Fruit fly (Drosophila melanogaster) whole organism, adult: ENCODE measurements around the gene HINT1.

Experiments
- CG12768 ChIP-seq: fragments of 200-800 bp; sonication (Bioruptor generic); optimal IDR thresholded peaks from 2 replicates; lab custom pipeline; 2017; ENCODE audit warnings: missing biosample characterization, missing genetic modification characterization, mild to moderate bottlenecking, moderate library complexity, missing genetic modification reagents
- CG1620 ChIP-seq: fragments of 200-800 bp; sonication (Bioruptor generic); optimal IDR thresholded peaks from 2 replicates; lab custom pipeline; 2016; ENCODE audit warnings: missing biosample characterization, missing genetic modification characterization
- CG33017 ChIP-seq: fragments of 200-800 bp; sonication (Bioruptor generic); optimal IDR thresholded peaks from 2 replicates; lab custom pipeline; 2018; ENCODE audit warnings: missing biosample characterization, mild to moderate bottlenecking, missing genetic modification characterization, moderate library complexity
- Mnt ChIP-seq: fragments of 200-800 bp; sonication (Bioruptor generic); optimal IDR thresholded peaks from 2 replicates; lab custom pipeline; 2016; ENCODE audit warnings: missing biosample characterization, mild to moderate bottlenecking, missing genetic modification characterization
- ovo ChIP-seq: fragments of 200-800 bp; sonication (Bioruptor generic); optimal IDR thresholded peaks from 2 replicates; lab custom pipeline; 2016; ENCODE audit warnings: missing biosample characterization, missing genetic modification characterization
- tj ChIP-seq: fragments of 200-800 bp; sonication (Bioruptor generic); optimal IDR thresholded peaks from 3 replicates; lab custom pipeline; 2017; ENCODE audit warnings: missing biosample characterization, mild to moderate bottlenecking, missing genetic modification characterization, moderate library complexity
- toe ChIP-seq: fragments of 200-800 bp; sonication (Bioruptor generic); optimal IDR thresholded peaks from 2 replicates; lab custom pipeline; 2016; ENCODE audit warnings: missing biosample characterization, missing genetic modification characterization

- TF ChIP-seq CG12768 (no peak), CG1620 (GFP tag; lab: Kevin White, UChicago) (no peak), CG33017 (tag; lab: Kevin White, UChicago) (no peak), toe (GFP tag; lab: Kevin White, UChicago) (no peak), Mnt (GFP tag; lab: Kevin White, UChicago) (no peak), ovo (GFP tag; lab: Kevin White, UChicago) (no peak), tj (GFP tag; lab: Kevin White, UChicago) (no peak)
Measured at dm6 chr2L:2730756-2731155, 39.2 kb upstream of the HINT1 start.
